Fruit fly (Drosophila melanogaster): ENCODE results near the gene nom.

DNA sequence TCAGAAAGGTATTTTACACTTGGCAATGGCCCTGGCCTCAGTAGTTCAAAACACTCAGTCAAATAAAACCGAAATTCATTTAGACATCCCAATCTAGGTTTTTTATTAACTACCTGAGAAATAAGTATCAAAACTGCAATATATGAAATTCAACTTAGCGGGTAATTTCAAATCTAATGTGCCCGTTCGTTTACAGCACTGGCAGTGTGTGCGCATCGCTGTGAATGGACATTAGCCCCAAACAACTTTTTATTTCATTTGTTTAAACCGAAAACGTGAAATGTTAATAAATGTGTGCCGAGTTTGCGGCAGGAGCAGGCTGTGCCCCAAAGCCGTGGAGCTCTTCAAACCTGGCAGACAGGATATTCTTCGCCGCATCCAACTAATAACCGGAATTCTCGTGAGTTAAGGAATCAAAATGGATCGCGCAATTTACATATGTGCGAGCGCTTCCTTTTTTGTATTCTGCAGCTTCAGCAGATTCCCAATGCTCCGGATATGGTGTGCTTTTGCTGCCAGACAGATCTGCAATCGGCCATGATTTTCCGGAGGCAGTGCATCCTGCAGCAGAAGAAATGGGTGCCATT, at the start of gene nom:
- TF ChIP-seq pad (GFP tag; optimal IDR thresholded peaks at IDR 0.05) (no peak), CG7045 (GFP tag; optimal IDR thresholded peaks at IDR 0.05) (no peak), ovo (GFP tag; optimal IDR thresholded peaks at IDR 0.05) (no peak)
